Fruit fly (Drosophila melanogaster) Kc167 (cell line): Measurements from ENCODE around the gene Ndae1.

Experiments
- Sin3A ChIP-seq: fragments of >200 bp; optimal IDR thresholded peaks from 2 replicates; lab custom pipeline; 2018; ENCODE audit warnings: missing external identifiers
- h ChIP-seq: fragments of >200 bp; optimal IDR thresholded peaks from 3 replicates; lab custom pipeline; 2018; ENCODE audit warnings: missing external identifiers
- insv ChIP-seq: fragments of >200 bp; optimal IDR thresholded peaks from 3 replicates; lab custom pipeline; 2018; ENCODE audit warnings: missing external identifiers
- psq ChIP-seq: fragments of >200 bp; optimal IDR thresholded peaks from 2 replicates; lab custom pipeline; 2017; ENCODE audit warnings: missing external identifiers

DNA sequence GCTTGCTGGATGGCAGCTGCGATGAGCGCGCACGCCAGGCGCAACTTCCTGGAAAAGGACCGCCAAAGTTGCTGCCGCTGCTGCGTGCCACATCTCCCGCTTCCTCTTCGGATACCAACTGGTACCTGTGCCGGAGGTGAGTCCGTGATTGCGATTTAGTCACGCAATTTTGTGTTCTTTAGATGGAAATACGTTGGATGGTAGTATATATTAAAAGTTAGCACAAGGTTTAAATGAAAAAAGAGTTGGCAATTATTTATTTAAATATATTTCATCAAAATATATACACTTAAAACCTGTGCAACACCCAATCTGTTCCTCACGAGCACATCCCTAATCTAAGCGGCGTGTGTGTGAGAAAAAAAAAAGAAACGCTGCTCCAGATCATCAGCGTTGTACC, 41.4 kb upstream of the Ndae1 start:
- TF ChIP-seq h (lab: Kevin White, UChicago): no peak
- no peak for TF ChIP-seq psq (lab: Kevin White, UChicago)
- no peak for TF ChIP-seq Sin3A (lab: Kevin White, UChicago)
- no peak for TF ChIP-seq insv (lab: Kevin White, UChicago)
